Fruit fly (Drosophila melanogaster): ENCODE measurements around the gene crn.

crn gene

DNA sequence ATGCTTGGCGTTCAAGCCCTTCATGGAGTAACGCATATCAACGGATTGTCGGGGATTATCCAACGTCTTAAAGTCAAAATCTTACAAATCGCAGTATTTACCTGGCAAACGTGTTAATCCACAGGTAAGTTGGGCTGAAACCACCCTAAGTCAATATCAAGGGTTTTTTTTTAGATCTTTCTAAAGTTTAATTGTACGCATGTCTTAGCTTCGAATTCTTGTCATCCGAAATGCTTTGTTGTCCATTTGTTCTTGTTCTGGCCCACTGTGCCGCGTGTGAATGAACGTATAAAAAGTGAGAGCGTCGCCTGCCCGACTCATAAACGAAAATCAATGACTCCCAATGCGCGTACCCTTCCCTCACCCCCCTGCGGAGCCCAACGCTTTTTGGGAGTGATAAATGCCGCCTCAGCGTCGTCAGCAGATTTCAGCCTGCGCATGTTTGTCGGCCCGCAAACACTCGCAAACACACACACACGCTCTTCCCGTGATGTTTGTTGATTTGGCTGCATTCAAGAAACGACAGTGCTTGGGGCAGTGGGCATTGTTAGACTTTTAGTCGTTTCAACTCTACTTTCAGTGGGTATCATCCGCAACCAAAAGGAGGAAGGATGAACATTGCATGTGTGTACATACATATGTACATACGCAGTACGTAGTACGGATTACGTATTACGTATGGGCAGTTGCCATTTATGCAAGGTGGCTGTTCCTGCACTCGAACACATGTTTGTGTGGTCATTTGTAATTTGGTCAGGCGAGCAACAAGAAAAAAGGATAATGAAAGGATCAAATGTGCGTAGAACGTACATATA, 46.7 kb upstream of the crn start (continued):
- TF ChIP-seq CG4730 (GFP tag; IDR thresholded peaks at IDR 0.05), result no peak; the same call in none of the 2 replicates
- TF ChIP-seq Vsx1 (GFP tag; optimal IDR thresholded peaks at IDR 0.05), result peak; percentile 78
- TF ChIP-seq CG7839 (tag; optimal IDR thresholded peaks at IDR 0.05), result peak; percentile 95
- TF ChIP-seq CG4707 (GFP tag; optimal IDR thresholded peaks at IDR 0.05), result peak; percentile 98
- TF ChIP-seq ac (GFP tag; optimal IDR thresholded peaks at IDR 0.05), result peak; percentile 87
- TF ChIP-seq wek (GFP tag; optimal IDR thresholded peaks at IDR 0.05), result peak; percentile 73
- peak; percentile 94 for TF ChIP-seq Abd-B (GFP tag; optimal IDR thresholded peaks at IDR 0.05)
- peak; percentile 74 for TF ChIP-seq CG31365 (tag; optimal IDR thresholded peaks at IDR 0.05)

DNA sequence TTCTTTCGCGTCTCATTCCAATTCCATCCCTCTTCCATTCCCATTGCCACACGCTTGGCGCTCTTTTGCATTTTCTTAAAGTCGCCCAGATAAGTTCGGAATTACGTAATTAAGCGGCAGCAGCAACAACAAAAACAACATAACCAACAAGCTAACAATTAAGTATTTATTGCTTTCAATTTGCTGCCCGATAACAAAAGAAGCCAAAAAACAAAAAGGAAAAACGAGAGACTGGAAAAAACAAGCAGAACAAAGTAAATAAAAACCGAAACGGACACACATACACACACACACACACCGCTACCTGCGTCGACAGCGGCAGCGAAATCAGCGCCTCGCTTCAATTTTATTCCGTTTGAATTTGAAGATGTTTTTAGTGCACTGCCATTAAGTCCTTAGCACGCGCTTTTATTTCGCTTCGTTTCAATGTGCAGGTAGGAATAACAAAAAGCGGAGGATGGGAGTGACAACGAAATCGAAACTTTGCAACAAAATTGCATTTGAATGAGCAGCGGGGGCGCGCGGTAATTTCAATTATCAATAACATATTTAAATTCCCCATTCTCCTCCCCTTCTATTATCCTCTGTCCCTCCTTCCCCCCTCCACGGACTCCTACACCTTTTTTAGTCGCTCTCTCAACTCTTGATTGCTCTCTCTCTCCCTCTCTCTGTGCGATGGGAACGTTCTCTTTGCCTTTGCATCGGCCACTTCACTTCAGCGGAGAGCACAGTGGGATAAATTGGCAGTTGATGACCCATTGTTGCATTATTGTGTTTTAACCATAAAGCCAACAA, 45.8 kb upstream of the crn start, which contains the start of gene Raf:
TSS of gene Raf (plus strand) at position 32 of the 795 bp plus-strand sequence.
- TF ChIP-seq twi (tag; optimal IDR thresholded peaks at IDR 0.05), result no peak
- TF ChIP-seq CG15479 (GFP tag; optimal IDR thresholded peaks at IDR 0.05), result no peak
- TF ChIP-seq Dbx (GFP tag; IDR thresholded peaks at IDR 0.05), result 0 out of 3 replicates have a peak, but pooled peaks have one; percentile 40
- no peak for TF ChIP-seq Vsx1 (GFP tag; optimal IDR thresholded peaks at IDR 0.05)
- TF ChIP-seq CG6175 (GFP tag; IDR thresholded peaks at IDR 0.05), result peak; percentile 67; the same call in 2 of the 3 replicates
- 0 out of 3 replicates have a peak, but pooled peaks have one; percentile 71 for TF ChIP-seq CG3726 (GFP tag; IDR thresholded peaks at IDR 0.05)
- no peak for TF ChIP-seq CG33557 (GFP tag; optimal IDR thresholded peaks at IDR 0.05)
- 0 out of 2 replicates have a peak, but pooled peaks have one; percentile 6 for TF ChIP-seq peb (GFP tag; IDR thresholded peaks at IDR 0.05)
- no peak for TF ChIP-seq psq (GFP tag; optimal IDR thresholded peaks at IDR 0.05)
- peak; percentile 36 for TF ChIP-seq cg (GFP tag; optimal IDR thresholded peaks at IDR 0.05)
- peak; percentile 37; the same call in 1 of the 4 replicates for TF ChIP-seq chinmo (GFP tag; IDR thresholded peaks at IDR 0.05; ENCODE audit: partially characterized antibody)
- 0 out of 3 replicates have a peak, but pooled peaks have one; percentile 30 for TF ChIP-seq CG6791 (GFP tag; IDR thresholded peaks at IDR 0.05; ENCODE audit: partially characterized antibody)
- peak; percentile 88 to 95 for TF ChIP-seq Trl (optimal IDR thresholded peaks at IDR 0.05)
- no peak for TF ChIP-seq Trl (GFP tag; optimal IDR thresholded peaks at IDR 0.05)
- no peak for TF ChIP-seq CG16815 (GFP tag; optimal IDR thresholded peaks at IDR 0.05)
- TF ChIP-seq wdn (GFP tag; IDR thresholded peaks at IDR 0.05), result peak; percentile 71
- peak; percentile 78; the same call in 1 of the 3 replicates for TF ChIP-seq jigr1 (GFP tag; IDR thresholded peaks at IDR 0.05)
- peak; percentile 61 for TF ChIP-seq exex (tag; optimal IDR thresholded peaks at IDR 0.05)
- TF ChIP-seq nau (GFP tag; optimal IDR thresholded peaks at IDR 0.05), result peak; percentile 89
- peak; percentile 93 for TF ChIP-seq crol (GFP tag; IDR thresholded peaks at IDR 0.05)
- TF ChIP-seq Pdp1 (GFP tag; optimal IDR thresholded peaks at IDR 0.05), result peak in 1 of 2 experiments; percentile 84
- no peak; the same call in 2 of the 3 replicates for TF ChIP-seq CG7357 (GFP tag; IDR thresholded peaks at IDR 0.05)
- TF ChIP-seq CG31365 (tag; optimal IDR thresholded peaks at IDR 0.05), result no peak
- peak; percentile 62; the same call in 1 of the 3 replicates for TF ChIP-seq CG2889 (GFP tag; IDR thresholded peaks at IDR 0.05)
- no peak for TF ChIP-seq CG12744 (GFP tag; optimal IDR thresholded peaks at IDR 0.05)
- TF ChIP-seq sens (GFP tag), result no peak
- TF ChIP-seq CG4360 (GFP tag; IDR thresholded peaks at IDR 0.05), result peak; percentile 51; the same call in 1 of the 2 replicates
- TF ChIP-seq zf30C (GFP tag; optimal IDR thresholded peaks at IDR 0.05), result no peak
- TF ChIP-seq CrebB (tag; optimal IDR thresholded peaks at IDR 0.05), result no peak
- TF ChIP-seq hbn (GFP tag; IDR thresholded peaks at IDR 0.05; ENCODE audit: partially characterized antibody), result no peak
- TF ChIP-seq yki (optimal IDR thresholded peaks at IDR 0.05), result peak; percentile 31
- 0 out of 2 replicates have a peak, but pooled peaks have one; percentile 13 for TF ChIP-seq CG13287 (GFP tag; IDR thresholded peaks at IDR 0.05; ENCODE audit: partially characterized antibody)
- no peak for TF ChIP-seq CG10959 (GFP tag; IDR thresholded peaks at IDR 0.05)
- peak; percentile 63 for TF ChIP-seq CG15073 (GFP tag; optimal IDR thresholded peaks at IDR 0.05)
- peak; percentile 63 for TF ChIP-seq Fer2 (tag; optimal IDR thresholded peaks at IDR 0.05)
- 0 out of 3 replicates have a peak, but pooled peaks have one; percentile 54 for TF ChIP-seq B-H1 (GFP tag; IDR thresholded peaks at IDR 0.05)
- peak; percentile 21 for TF ChIP-seq cad (GFP tag; optimal IDR thresholded peaks at IDR 0.05)
- peak; percentile 19 for TF ChIP-seq pros (GFP tag; optimal IDR thresholded peaks at IDR 0.05)
- 0 out of 3 replicates have a peak, but pooled peaks have one; percentile 20 for TF ChIP-seq vnd (GFP tag; IDR thresholded peaks at IDR 0.05; ENCODE audit: partially characterized antibody)
